Worm (Caenorhabditis elegans) whole organism, L1 larva: ENCODE data around the gene lido-13.

Experiments used
- egl-27 ChIP-seq, 2 experiments: fragments of 150-350 bp in 1 of 2; sonication (generic microtip); optimal IDR thresholded peaks; 3 replicates each; lab custom pipeline; 2017 to 2018; ENCODE audit warnings: missing biosample characterization in 2 of 2, missing genetic modification characterization in 2 of 2, missing genetic modification reagents in 2 of 2
- elt-3 ChIP-seq, 6 experiments: fragments of 150-350 bp in 1 of 6; sonication (generic microtip); optimal IDR thresholded peaks; 2 replicates each; lab custom pipeline; 2017 to 2018; ENCODE audit warnings: missing biosample characterization in 6 of 6, missing genetic modification characterization in 6 of 6, inconsistent platforms in 1 of 6
- unc-62 ChIP-seq: fragments of 150-350 bp; optimal IDR thresholded peaks from 2 replicates; lab custom pipeline; 2014; ENCODE audit warnings: missing biosample characterization, missing genetic modification reagents, missing genetic modification characterization

- no peak for TF ChIP-seq elt-3 (tag; optimal IDR thresholded peaks at IDR 0.05; lab: Kevin White, UChicago)
- TF ChIP-seq unc-62: no peak
- no peak for TF ChIP-seq egl-27 (tag; optimal IDR thresholded peaks at IDR 0.05; lab: Kevin White, UChicago)
Measured at ce11 chrII:3005499-3005898, 48.6 kb downstream of the lido-13 start, which contains the start of gene lido-12.
